Worm (Caenorhabditis elegans) whole organism, midembryonic: ENCODE data around the gene str-221.

Source experiments
- T22C8.4 ChIP-seq: fragments of 200-800 bp; sonication (Bioruptor generic); IDR thresholded peaks from 2 replicates; pipeline ENCODE4 v1.3.6; 2022; ENCODE audit warnings: missing genetic modification characterization, missing compliant biosample characterization
- cog-1 ChIP-seq: sonication (generic microtip); optimal IDR thresholded peaks from 2 replicates; lab custom pipeline; 2016; ENCODE audit warnings: missing genetic modification characterization, missing compliant biosample characterization
- flt-1 ChIP-seq: fragments of 200-800 bp; sonication (Bioruptor generic); IDR thresholded peaks from 2 replicates; pipeline ENCODE4 v1.3.6; 2022; ENCODE audit warnings: missing genetic modification characterization, missing compliant biosample characterization
- klf-2 ChIP-seq: fragments of 200-800 bp; sonication (Bioruptor generic); conservative IDR thresholded peaks from 2 replicates; pipeline ENCODE4 v1.3.6; 2022; ENCODE audit warnings: missing genetic modification reagents, missing genetic modification characterization, missing compliant biosample characterization
- med-1 ChIP-seq: sonication (generic microtip); optimal IDR thresholded peaks from 2 replicates; lab custom pipeline; 2017; ENCODE audit warnings: missing genetic modification characterization, mild to moderate bottlenecking, missing compliant biosample characterization, antibody characterized with exemption, missing genetic modification reagents; ENCODE audit not compliant: insufficient read depth
- ref-1 ChIP-seq: fragments of 200-800 bp; sonication (Bioruptor generic); conservative IDR thresholded peaks from 2 replicates; pipeline ENCODE4 v1.3.6; 2022; ENCODE audit warnings: missing genetic modification reagents, missing genetic modification characterization, missing compliant biosample characterization
- tab-1 ChIP-seq: fragments of 200-800 bp; sonication (Bioruptor generic); IDR thresholded peaks from 2 replicates; pipeline ENCODE4 v1.3.6; 2022; ENCODE audit warnings: missing genetic modification characterization, missing compliant biosample characterization
- ztf-29 ChIP-seq: fragments of 200-800 bp; sonication (Bioruptor generic); IDR thresholded peaks from 2 replicates; pipeline ENCODE4 v1.3.6; 2022; ENCODE audit warnings: missing genetic modification reagents, missing genetic modification characterization, missing compliant biosample characterization

DNA sequence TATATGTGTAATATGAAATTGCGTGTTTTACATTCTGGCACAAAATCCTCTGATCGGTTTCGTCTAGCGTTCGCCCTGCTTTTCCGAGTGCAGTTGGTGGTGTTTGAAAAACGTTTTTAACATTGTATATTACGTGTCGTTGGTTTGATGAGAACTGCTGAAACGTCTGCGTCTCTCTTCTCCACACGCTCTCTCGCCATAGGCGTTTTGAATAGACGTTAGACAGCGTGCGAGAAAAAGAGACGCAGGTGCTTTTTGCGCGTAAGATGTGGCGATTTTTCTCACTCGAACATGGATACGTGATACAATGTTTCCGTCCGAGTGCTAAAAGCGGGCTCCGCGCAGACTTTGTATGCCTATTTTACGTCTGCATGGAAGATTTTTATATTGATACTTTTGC is 19.6 kb upstream of the str-221 start:
- TF ChIP-seq med-1 (GFP tag; lab: Kevin White, UChicago) (no peak), ref-1 (GFP tag; lab: Robert Waterston, UW) (no peak), flt-1 (GFP tag; lab: Robert Waterston, UW) (no peak), ztf-29 (no peak), tab-1 (no peak), cog-1 (tag; lab: Kevin White, UChicago) (no peak), T22C8.4 (GFP tag; lab: Robert Waterston, UW) (no peak), klf-2 (GFP tag; lab: Robert Waterston, UW) (no peak)
